Fruit fly (Drosophila melanogaster) ovary, adult (tissue): Measurements from ENCODE around the gene mRpL1.

Experiments used
- CG17801 ChIP-seq: fragments of 200-800 bp; optimal IDR thresholded peaks from 2 replicates; lab custom pipeline; 2019; ENCODE audit warnings: missing biosample characterization, mild to moderate bottlenecking, missing genetic modification characterization, moderate library complexity; ENCODE audit not compliant: partially characterized antibody

Gene mRpL1

DNA sequence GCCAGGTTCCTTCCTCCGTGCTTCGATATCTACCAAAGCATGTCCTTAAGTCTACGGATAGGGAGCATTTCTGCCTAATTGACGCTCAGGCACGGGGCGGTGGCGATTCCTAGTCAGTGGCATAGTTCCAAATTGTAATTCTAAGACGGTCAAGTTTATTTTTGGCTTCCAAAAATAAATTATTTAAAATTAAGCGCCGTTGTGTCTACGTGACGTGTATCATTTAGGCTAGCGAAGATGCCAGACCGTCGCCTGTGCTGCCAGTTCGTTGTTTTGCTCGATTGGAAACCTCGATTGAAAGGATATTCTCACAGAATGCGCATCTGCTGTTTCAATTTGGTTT, 47.8 kb downstream of the mRpL1 start:
- no peak for TF ChIP-seq CG17801 (GFP tag; lab: Kevin White, UChicago)

DNA sequence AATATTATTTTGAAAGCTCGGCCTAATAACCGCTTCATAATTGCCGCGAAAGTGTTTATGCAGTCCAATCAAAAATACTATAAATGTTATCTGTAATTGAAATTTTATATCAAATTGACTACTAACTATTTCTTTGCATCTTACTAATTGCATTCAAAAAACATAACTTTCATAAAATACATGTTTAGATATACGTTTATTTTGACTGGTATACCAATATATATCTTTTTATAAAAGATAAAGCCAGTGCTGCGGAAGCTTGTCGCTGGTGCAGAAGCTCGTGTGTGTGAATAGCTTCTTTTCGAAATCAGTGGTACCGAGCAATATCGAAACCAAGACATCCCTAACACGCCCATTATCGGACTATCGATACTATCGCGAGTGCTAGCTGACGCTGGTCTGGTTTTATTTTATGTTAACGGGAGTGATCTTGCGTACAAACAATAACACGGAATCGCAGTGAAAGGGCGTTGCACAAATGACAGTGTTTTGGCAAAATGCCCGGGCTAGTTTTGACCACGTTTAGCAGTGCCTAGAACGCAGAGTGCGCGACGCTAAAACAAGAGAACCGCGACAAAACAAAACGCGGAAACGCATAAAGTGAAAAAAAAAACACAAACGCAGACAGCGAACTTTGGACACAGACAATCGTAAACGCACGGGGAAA, 48.3 kb downstream of the mRpL1 start, which contains the start of gene Atg13:
Gene Atg13, plus strand, starts transcription at position 367 of the 667 bp plus-strand sequence.
- peak; percentile 69 for TF ChIP-seq CG17801 (GFP tag; lab: Kevin White, UChicago)
